Fruit fly (Drosophila melanogaster) whole organism, embryonic: Measurements from ENCODE around the gene dpr18.

ENCODE experiments used
- Ada2b ChIP-seq: fragments of 200-800 bp; sonication (Bioruptor generic); IDR thresholded peaks from 2 replicates; pipeline ENCODE4 v1.3.6; 2022; ENCODE audit warnings: missing biosample characterization, missing genetic modification characterization
- Asciz ChIP-seq: fragments of 200-800 bp; sonication (Bioruptor generic); optimal IDR thresholded peaks from 2 replicates; lab custom pipeline; 2017; ENCODE audit warnings: missing biosample characterization, mild to moderate bottlenecking, missing genetic modification characterization, missing genetic modification reagents
- Atf6 ChIP-seq: fragments of 200-800 bp; sonication (Bioruptor generic); IDR thresholded peaks from 2 replicates; pipeline ENCODE4 v1.3.6; 2022; ENCODE audit warnings: missing biosample characterization, missing genetic modification characterization
- CG10274 ChIP-seq: fragments of 200-800 bp; sonication (Bioruptor generic); optimal IDR thresholded peaks from 3 replicates; lab custom pipeline; 2017; ENCODE audit warnings: missing biosample characterization, mild to moderate bottlenecking, missing genetic modification characterization
- CG10979 ChIP-seq: fragments of 200-800 bp; sonication (Bioruptor generic); optimal IDR thresholded peaks from 2 replicates; lab custom pipeline; 2018; ENCODE audit warnings: missing biosample characterization, mild to moderate bottlenecking, missing genetic modification characterization, moderate library complexity
- CG12071 ChIP-seq: fragments of 200-800 bp; sonication (Bioruptor generic); optimal IDR thresholded peaks from 3 replicates; lab custom pipeline; 2018; ENCODE audit warnings: missing biosample characterization, mild to moderate bottlenecking, missing genetic modification characterization
- CG12299 ChIP-seq: fragments of 200-800 bp; sonication (Bioruptor generic); optimal IDR thresholded peaks from 2 replicates; lab custom pipeline; 2018; ENCODE audit warnings: missing biosample characterization, mild to moderate bottlenecking, missing genetic modification characterization
- CG12744 ChIP-seq: fragments of 200-800 bp; sonication (Bioruptor generic); optimal IDR thresholded peaks from 2 replicates; lab custom pipeline; 2016; ENCODE audit warnings: missing biosample characterization, missing genetic modification characterization
- CG14441 ChIP-seq: fragments of 200-800 bp; sonication (Bioruptor generic); IDR thresholded peaks from 2 replicates; pipeline ENCODE4 v1.3.6; 2022; ENCODE audit warnings: missing biosample characterization, missing genetic modification characterization
- CG14860 ChIP-seq: fragments of 200-800 bp; sonication (Bioruptor generic); IDR thresholded peaks from 3 replicates; pipeline ENCODE4 v1.3.6; 2022; ENCODE audit warnings: missing biosample characterization, missing genetic modification characterization; ENCODE audit not compliant: partially characterized antibody
- CG14965 ChIP-seq: fragments of 200-800 bp; sonication (Bioruptor generic); optimal IDR thresholded peaks from 2 replicates; lab custom pipeline; 2016; ENCODE audit warnings: missing biosample characterization, missing genetic modification characterization, borderline replicate concordance
- CG1647 ChIP-seq: fragments of 200-800 bp; sonication (Bioruptor generic); optimal IDR thresholded peaks from 3 replicates; lab custom pipeline; 2016; ENCODE audit warnings: missing biosample characterization, missing genetic modification characterization
- CG17829 ChIP-seq: fragments of 200-800 bp; optimal IDR thresholded peaks from 2 replicates; lab custom pipeline; 2019; ENCODE audit warnings: missing biosample characterization, mild to moderate bottlenecking, missing genetic modification characterization, moderate library complexity
- CG2199 ChIP-seq: fragments of 200-800 bp; sonication (Bioruptor generic); IDR thresholded peaks from 3 replicates; pipeline ENCODE4 v1.3.6; 2022; ENCODE audit warnings: missing biosample characterization, missing genetic modification characterization
- CG3163 ChIP-seq: fragments of 200-800 bp; sonication (Bioruptor generic); optimal IDR thresholded peaks from 3 replicates; lab custom pipeline; 2016; ENCODE audit warnings: missing biosample characterization, missing genetic modification characterization
- CG32532 ChIP-seq: fragments of 200-800 bp; sonication (Bioruptor generic); IDR thresholded peaks from 2 replicates; pipeline ENCODE4 v1.3.6; 2022; ENCODE audit warnings: missing biosample characterization, missing genetic modification characterization
- CG32772 ChIP-seq: fragments of 200-800 bp; sonication (Bioruptor generic); IDR thresholded peaks from 2 replicates; pipeline ENCODE4 v1.3.6; 2022; ENCODE audit warnings: missing biosample characterization, missing genetic modification characterization
- CG42726 ChIP-seq: fragments of 200-800 bp; sonication (Bioruptor generic); IDR thresholded peaks from 2 replicates; pipeline ENCODE4 v1.3.6; 2022; ENCODE audit warnings: missing biosample characterization, missing genetic modification characterization; ENCODE audit not compliant: partially characterized antibody
- CG4328 ChIP-seq: fragments of 200-800 bp; sonication (Bioruptor generic); optimal IDR thresholded peaks from 3 replicates; lab custom pipeline; 2017; ENCODE audit warnings: missing biosample characterization, missing genetic modification reagents, missing genetic modification characterization
- CG4730 ChIP-seq: fragments of 200-800 bp; sonication (Bioruptor generic); IDR thresholded peaks from 2 replicates; pipeline ENCODE4 v1.3.6; 2022; ENCODE audit warnings: missing biosample characterization, missing genetic modification characterization
- CG6254 ChIP-seq: fragments of 200-800 bp; sonication (Bioruptor generic); optimal IDR thresholded peaks from 3 replicates; lab custom pipeline; 2017; ENCODE audit warnings: mild to moderate bottlenecking, missing biosample characterization, missing genetic modification reagents, missing genetic modification characterization
- CG7928 ChIP-seq: fragments of 200-800 bp; sonication (Bioruptor generic); optimal IDR thresholded peaks from 2 replicates; lab custom pipeline; 2017; ENCODE audit warnings: missing biosample characterization, mild to moderate bottlenecking, missing genetic modification characterization
- Deaf1 ChIP-seq: fragments of 200-800 bp; optimal IDR thresholded peaks from 3 replicates; lab custom pipeline; 2019; ENCODE audit warnings: missing biosample characterization, mild to moderate bottlenecking, missing genetic modification characterization, moderate library complexity
- Dfd ChIP-seq, 2 experiments: fragments of >200 bp; optimal IDR thresholded peaks; 2 replicates each; lab custom pipeline; 2017; ENCODE audit warnings: missing biosample characterization in 2 of 2, missing genetic modification characterization in 2 of 2
- Dll ChIP-seq: fragments of 200-800 bp; sonication (Bioruptor generic); IDR thresholded peaks from 4 replicates; pipeline ENCODE4 v1.3.6; 2022; ENCODE audit warnings: missing biosample characterization, missing genetic modification characterization; ENCODE audit not compliant: partially characterized antibody
- Dp ChIP-seq: fragments of 200-800 bp; sonication (Bioruptor generic); optimal IDR thresholded peaks from 2 replicates; lab custom pipeline; 2018; ENCODE audit warnings: missing biosample characterization, mild to moderate bottlenecking, missing genetic modification characterization, moderate library complexity
- HLH4C ChIP-seq: fragments of 200-800 bp; sonication (Bioruptor generic); IDR thresholded peaks from 3 replicates; pipeline ENCODE4 v1.3.6; 2022; ENCODE audit warnings: missing biosample characterization, missing genetic modification characterization; ENCODE audit not compliant: partially characterized antibody
- Lim3 ChIP-seq: fragments of 200-800 bp; sonication (Bioruptor generic); IDR thresholded peaks from 2 replicates; pipeline ENCODE4 v1.3.6; 2022; ENCODE audit warnings: missing biosample characterization, missing genetic modification characterization
- Mrtf ChIP-seq: fragments of 200-800 bp; sonication (Bioruptor generic); IDR thresholded peaks from 3 replicates; pipeline ENCODE4 v1.3.6; 2022; ENCODE audit warnings: missing biosample characterization, missing genetic modification characterization
- Nf-YC ChIP-seq: fragments of 200-800 bp; optimal IDR thresholded peaks from 3 replicates; lab custom pipeline; 2019; ENCODE audit warnings: missing biosample characterization, mild to moderate bottlenecking, missing genetic modification characterization, moderate library complexity
- ac ChIP-seq: fragments of 200-800 bp; sonication (Bioruptor generic); optimal IDR thresholded peaks from 3 replicates; lab custom pipeline; 2017; ENCODE audit warnings: missing biosample characterization, mild to moderate bottlenecking, missing genetic modification characterization
- al ChIP-seq: fragments of 200-800 bp; sonication (Bioruptor generic); IDR thresholded peaks from 2 replicates; pipeline ENCODE4 v1.3.6; 2022; ENCODE audit warnings: missing biosample characterization, missing genetic modification characterization
- cas ChIP-seq: fragments of 200-800 bp; sonication (Bioruptor generic); IDR thresholded peaks from 2 replicates; pipeline ENCODE4 v1.3.6; 2022; ENCODE audit warnings: missing biosample characterization, missing genetic modification characterization
- cg ChIP-seq: fragments of 200-800 bp; sonication (Bioruptor generic); optimal IDR thresholded peaks from 3 replicates; lab custom pipeline; 2019; ENCODE audit warnings: missing biosample characterization, mild to moderate bottlenecking, missing genetic modification characterization, moderate library complexity
- chif ChIP-seq, 2 experiments: fragments of 200-800 bp; sonication (Bioruptor generic); optimal IDR thresholded peaks; 3 replicates each; lab custom pipeline; 2016; ENCODE audit warnings: missing biosample characterization in 2 of 2, missing genetic modification characterization in 2 of 2
- croc ChIP-seq: fragments of 200-800 bp; sonication (Bioruptor generic); conservative IDR thresholded peaks from 3 replicates; pipeline ENCODE4 v1.3.6; 2022; ENCODE audit warnings: missing biosample characterization, missing genetic modification characterization
- crol ChIP-seq: fragments of 200-800 bp; sonication (Bioruptor generic); IDR thresholded peaks from 2 replicates; pipeline ENCODE4 v1.3.6; 2022; ENCODE audit warnings: missing biosample characterization, missing genetic modification characterization
- dimm ChIP-seq: fragments of 200-800 bp; sonication (Bioruptor generic); IDR thresholded peaks from 2 replicates; pipeline ENCODE4 v1.3.6; 2022; ENCODE audit warnings: missing biosample characterization, missing genetic modification characterization
- eve ChIP-seq, 2 experiments: fragments of >200 bp; optimal IDR thresholded peaks; 2 replicates each; lab custom pipeline; 2017; ENCODE audit warnings: missing biosample characterization in 2 of 2, missing genetic modification characterization in 2 of 2
- fru ChIP-seq: fragments of >200 bp; optimal IDR thresholded peaks from 2 replicates; lab custom pipeline; 2017
- grn ChIP-seq: fragments of 200-800 bp; sonication (Bioruptor generic); optimal IDR thresholded peaks from 3 replicates; lab custom pipeline; 2017; ENCODE audit warnings: missing biosample characterization, missing genetic modification characterization
- hkb ChIP-seq, 2 experiments: fragments of 200-800 bp in 1 of 2; fragments of >200 bp in 1 of 2; sonication (Bioruptor generic) in 1 of 2; IDR thresholded peaks in 1 of 2; optimal IDR thresholded peaks in 1 of 2; 2 replicates each; pipeline versions ENCODE4 v1.3.6 to Lab custom; 2017 to 2022; ENCODE audit warnings: missing biosample characterization in 1 of 2, missing genetic modification characterization in 1 of 2
- org-1 ChIP-seq: fragments of 200-800 bp; sonication (Bioruptor generic); optimal IDR thresholded peaks from 2 replicates; lab custom pipeline; 2017; ENCODE audit warnings: missing biosample characterization, missing genetic modification characterization
- schlank ChIP-seq: fragments of 200-800 bp; sonication (Bioruptor generic); optimal IDR thresholded peaks from 2 replicates; lab custom pipeline; 2018; ENCODE audit warnings: missing biosample characterization, mild to moderate bottlenecking, missing genetic modification characterization
- sd ChIP-seq: fragments of 200-800 bp; sonication (Bioruptor generic); optimal IDR thresholded peaks from 3 replicates; lab custom pipeline; 2018; ENCODE audit warnings: missing biosample characterization, mild to moderate bottlenecking, missing genetic modification characterization, moderate library complexity
- sima ChIP-seq: fragments of 200-800 bp; sonication (Bioruptor generic); optimal IDR thresholded peaks from 2 replicates; lab custom pipeline; 2016; ENCODE audit warnings: missing biosample characterization, missing genetic modification characterization
- sna ChIP-seq: fragments of 200-800 bp; sonication (Bioruptor generic); IDR thresholded peaks from 2 replicates; pipeline ENCODE4 v1.3.6; 2022; ENCODE audit warnings: missing biosample characterization, missing genetic modification characterization; ENCODE audit not compliant: partially characterized antibody
- sqz ChIP-seq: fragments of 200-800 bp; sonication (Bioruptor generic); optimal IDR thresholded peaks from 3 replicates; lab custom pipeline; 2018; ENCODE audit warnings: missing biosample characterization, mild to moderate bottlenecking, missing genetic modification characterization

The dpr18 gene

dm6 chrX:16089012-16089963 lies 25.8 kb downstream of the dpr18 start (continued):
- no peak for TF ChIP-seq croc
- TF ChIP-seq CG12071 (GFP tag; lab: Kevin White, UChicago), result no peak
- TF ChIP-seq eve (GFP tag; optimal IDR thresholded peaks at IDR 0.05; lab: Kevin White, UChicago), result peak in 1 of 2 experiments; percentile 23
- TF ChIP-seq CG14441, result no peak
- no peak for TF ChIP-seq CG6254 (GFP tag; lab: Kevin White, UChicago)
- no peak for TF ChIP-seq fru
- TF ChIP-seq CG32532 (GFP tag; lab: Robert Waterston, UW), result peak; percentile 37; the same call in 1 of the 2 replicates
- peak; percentile 90 for TF ChIP-seq sqz
- peak; percentile 31; the same call in 1 of the 4 replicates for TF ChIP-seq Dll (GFP tag; lab: Robert Waterston, UW)
- peak; percentile 55 for TF ChIP-seq Deaf1 (tag; lab: Kevin White, UChicago)
- peak; percentile 14 for TF ChIP-seq cg (GFP tag; lab: Kevin White, UChicago)
- TF ChIP-seq CG4730, result no peak
- peak; percentile 51 for TF ChIP-seq Asciz (GFP tag; lab: Kevin White, UChicago)
- TF ChIP-seq Dp (GFP tag; lab: Kevin White, UChicago), result no peak
- TF ChIP-seq CG14965, result no peak
- no peak for TF ChIP-seq CG12744 (GFP tag; lab: Kevin White, UChicago)
- TF ChIP-seq sima (GFP tag; lab: Kevin White, UChicago), result no peak
- TF ChIP-seq dimm (GFP tag; lab: Robert Waterston, UW), result no peak
- TF ChIP-seq cas (GFP tag; lab: Robert Waterston, UW), result no peak
- TF ChIP-seq CG3163 (GFP tag; lab: Kevin White, UChicago), result peak; percentile 4
- no peak for TF ChIP-seq CG2199
- TF ChIP-seq Ada2b, result no peak
- no peak for TF ChIP-seq chif (GFP tag; optimal IDR thresholded peaks at IDR 0.05; lab: Kevin White, UChicago)
- TF ChIP-seq HLH4C (GFP tag; lab: Robert Waterston, UW), result no peak
- peak; percentile 29; the same call in 1 of the 2 replicates for TF ChIP-seq crol (GFP tag; lab: Robert Waterston, UW)
- TF ChIP-seq CG14860 (GFP tag; lab: Robert Waterston, UW), result no peak
- no peak for TF ChIP-seq org-1 (GFP tag; lab: Kevin White, UChicago)
- no peak for TF ChIP-seq grn (GFP tag; lab: Kevin White, UChicago)
- no peak for TF ChIP-seq ac (GFP tag; lab: Kevin White, UChicago)
- TF ChIP-seq CG42726 (GFP tag; lab: Robert Waterston, UW), result no peak
- no peak for TF ChIP-seq Dfd (GFP tag; optimal IDR thresholded peaks at IDR 0.05; lab: Kevin White, UChicago)
- peak; percentile 44 for TF ChIP-seq sd
- no peak for TF ChIP-seq Mrtf (GFP tag; lab: Robert Waterston, UW)
- TF ChIP-seq hkb (optimal IDR thresholded peaks at IDR 0.05; lab: Kevin White, UChicago), result no peak
- TF ChIP-seq hkb (GFP tag; IDR thresholded peaks at IDR 0.05; lab: Robert Waterston, UW), result 0 out of 2 replicates have a peak, but pooled peaks have one; percentile 11
- peak; percentile 31; the same call in 1 of the 2 replicates for TF ChIP-seq CG32772 (GFP tag; lab: Robert Waterston, UW)
- TF ChIP-seq Lim3 (GFP tag; lab: Robert Waterston, UW), result no peak
- TF ChIP-seq CG10979 (tag; lab: Kevin White, UChicago), result no peak
- TF ChIP-seq CG1647 (GFP tag; lab: Kevin White, UChicago), result no peak
- TF ChIP-seq CG12299 (tag; lab: Kevin White, UChicago), result no peak
- no peak for TF ChIP-seq Nf-YC (tag; lab: Kevin White, UChicago)
- TF ChIP-seq sna (GFP tag; lab: Robert Waterston, UW), result 0 out of 2 replicates have a peak, but pooled peaks have one; percentile 17
- TF ChIP-seq CG17829, result no peak
- TF ChIP-seq CG10274 (GFP tag; lab: Kevin White, UChicago), result no peak
- TF ChIP-seq CG7928, result no peak
- TF ChIP-seq Atf6 (GFP tag; lab: Robert Waterston, UW), result 0 out of 2 replicates have a peak, but pooled peaks have one; percentile 19
- TF ChIP-seq al (GFP tag; lab: Robert Waterston, UW), result no peak
- TF ChIP-seq CG4328 (GFP tag; lab: Kevin White, UChicago), result no peak
- TF ChIP-seq schlank (tag; lab: Kevin White, UChicago), result no peak
